Worm (Caenorhabditis elegans) whole organism, midembryonic: Measurements from ENCODE around the gene chil-13.

Experiments used
- T22C8.4 ChIP-seq: fragments of 200-800 bp; sonication (Bioruptor generic); IDR thresholded peaks from 2 replicates; pipeline ENCODE4 v1.3.6; 2022; ENCODE audit warnings: missing genetic modification characterization, missing compliant biosample characterization
- cog-1 ChIP-seq: sonication (generic microtip); optimal IDR thresholded peaks from 2 replicates; lab custom pipeline; 2016; ENCODE audit warnings: missing genetic modification characterization, missing compliant biosample characterization
- flt-1 ChIP-seq: fragments of 200-800 bp; sonication (Bioruptor generic); IDR thresholded peaks from 2 replicates; pipeline ENCODE4 v1.3.6; 2022; ENCODE audit warnings: missing genetic modification characterization, missing compliant biosample characterization
- klf-2 ChIP-seq: fragments of 200-800 bp; sonication (Bioruptor generic); conservative IDR thresholded peaks from 2 replicates; pipeline ENCODE4 v1.3.6; 2022; ENCODE audit warnings: missing genetic modification reagents, missing genetic modification characterization, missing compliant biosample characterization
- med-1 ChIP-seq: sonication (generic microtip); optimal IDR thresholded peaks from 2 replicates; lab custom pipeline; 2017; ENCODE audit warnings: missing genetic modification characterization, mild to moderate bottlenecking, missing compliant biosample characterization, antibody characterized with exemption, missing genetic modification reagents; ENCODE audit not compliant: insufficient read depth
- ref-1 ChIP-seq: fragments of 200-800 bp; sonication (Bioruptor generic); conservative IDR thresholded peaks from 2 replicates; pipeline ENCODE4 v1.3.6; 2022; ENCODE audit warnings: missing genetic modification reagents, missing genetic modification characterization, missing compliant biosample characterization
- tab-1 ChIP-seq: fragments of 200-800 bp; sonication (Bioruptor generic); IDR thresholded peaks from 2 replicates; pipeline ENCODE4 v1.3.6; 2022; ENCODE audit warnings: missing genetic modification characterization, missing compliant biosample characterization
- ztf-23 ChIP-seq: fragments of 200-800 bp; sonication (Bioruptor generic); IDR thresholded peaks from 2 replicates; pipeline ENCODE4 v1.3.6; 2022; ENCODE audit warnings: missing genetic modification reagents, missing genetic modification characterization, missing compliant biosample characterization
- ztf-29 ChIP-seq: fragments of 200-800 bp; sonication (Bioruptor generic); IDR thresholded peaks from 2 replicates; pipeline ENCODE4 v1.3.6; 2022; ENCODE audit warnings: missing genetic modification reagents, missing genetic modification characterization, missing compliant biosample characterization

DNA sequence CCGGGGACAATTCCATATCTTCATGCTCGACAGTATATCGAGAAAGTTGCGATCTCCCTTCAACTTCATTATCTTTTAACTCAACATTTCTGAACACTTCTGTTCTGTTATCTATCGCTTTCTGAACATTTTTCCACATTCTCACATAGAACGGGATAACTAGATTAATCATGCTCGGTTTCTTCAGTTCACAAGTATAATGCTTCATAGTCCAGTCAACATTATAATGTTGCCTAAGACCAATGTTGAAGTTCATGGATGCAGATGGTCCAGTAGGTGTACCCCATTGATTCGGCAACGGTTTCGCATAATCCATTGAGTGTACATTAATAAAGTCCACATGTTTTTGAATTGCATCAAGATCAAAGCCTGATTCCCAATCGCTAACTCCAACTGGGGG, 726 bp upstream of the chil-13 start:
- TF ChIP-seq ref-1 (GFP tag; lab: Robert Waterston, UW) = no peak
- no peak for TF ChIP-seq ztf-23 (GFP tag; lab: Robert Waterston, UW)
- no peak for TF ChIP-seq flt-1 (GFP tag; lab: Robert Waterston, UW)
- TF ChIP-seq T22C8.4 = no peak
- no peak for TF ChIP-seq klf-2
- no peak for TF ChIP-seq med-1
- no peak for TF ChIP-seq ztf-29
- no peak for TF ChIP-seq cog-1 (tag; lab: Kevin White, UChicago)
- TF ChIP-seq tab-1 (GFP tag; lab: Robert Waterston, UW) = no peak
